Worm (Caenorhabditis elegans) whole organism, L1 larva: ENCODE data around the gene npp-15.

Experiments
- C04F5.9 ChIP-seq: sonication (generic microtip); optimal IDR thresholded peaks from 2 replicates; lab custom pipeline; 2016; ENCODE audit warnings: missing genetic modification characterization, missing compliant biosample characterization
- C16A3.4 ChIP-seq: fragments of 150-350 bp; optimal IDR thresholded peaks from 2 replicates; lab custom pipeline; 2014; ENCODE audit warnings: missing biosample characterization, missing genetic modification characterization
- F16B12.6 ChIP-seq: fragments of 150-350 bp; optimal IDR thresholded peaks from 2 replicates; lab custom pipeline; 2014; ENCODE audit warnings: missing biosample characterization, missing genetic modification characterization
- aha-1 ChIP-seq: fragments of 150-350 bp; optimal IDR thresholded peaks from 2 replicates; lab custom pipeline; 2014; ENCODE audit warnings: missing biosample characterization, missing genetic modification characterization
- alr-1 ChIP-seq: fragments of 200-800 bp; sonication (Bioruptor generic); optimal IDR thresholded peaks from 2 replicates; lab custom pipeline; 2018; ENCODE audit warnings: borderline replicate concordance, mild to moderate bottlenecking, missing genetic modification characterization, missing compliant biosample characterization
- ama-1 ChIP-seq: fragments of 150-350 bp; optimal IDR thresholded peaks from 2 replicates; lab custom pipeline; 2014
- blmp-1 ChIP-seq: fragments of 150-350 bp; optimal IDR thresholded peaks from 2 replicates; lab custom pipeline; 2014; ENCODE audit warnings: missing biosample characterization, missing genetic modification characterization
- ceh-63 ChIP-seq: fragments of 200-800 bp; sonication (Bioruptor generic); optimal IDR thresholded peaks from 2 replicates; lab custom pipeline; 2018; ENCODE audit warnings: mild to moderate bottlenecking, missing genetic modification characterization, missing compliant biosample characterization
- ceh-8 ChIP-seq: fragments of 200-800 bp; sonication (Bioruptor generic); optimal IDR thresholded peaks from 2 replicates; lab custom pipeline; 2018; ENCODE audit warnings: mild to moderate bottlenecking, missing genetic modification characterization, moderate library complexity, missing compliant biosample characterization
- ceh-82 ChIP-seq, 3 experiments: fragments of 150-350 bp in 1 of 3; sonication (generic microtip) in 2 of 3; optimal IDR thresholded peaks; 2 replicates each; lab custom pipeline; 2014 to 2017; ENCODE audit warnings: missing biosample characterization in 3 of 3, missing genetic modification characterization in 3 of 3
- dpl-1 ChIP-seq, 3 experiments: fragments of 150-350 bp in 2 of 3; sonication (generic microtip) in 1 of 3; optimal IDR thresholded peaks; 2 replicates each; lab custom pipeline; 2014 to 2017; ENCODE audit warnings: missing biosample characterization in 3 of 3, missing genetic modification characterization in 3 of 3, missing genetic modification reagents in 3 of 3
- efl-1 ChIP-seq, 4 experiments: fragments of 150-350 bp; optimal IDR thresholded peaks in 3 of 4; peaks in 1 of 4; 1 replicate in 1 of 4; 2 replicates in 3 of 4; lab custom pipeline; 2014; ENCODE audit warnings: missing biosample characterization in 2 of 4, missing genetic modification characterization in 2 of 4, missing genetic modification reagents in 2 of 4
- egl-27 ChIP-seq, 2 experiments: fragments of 150-350 bp in 1 of 2; sonication (generic microtip); optimal IDR thresholded peaks; 3 replicates each; lab custom pipeline; 2017 to 2018; ENCODE audit warnings: missing biosample characterization in 2 of 2, missing genetic modification characterization in 2 of 2, missing genetic modification reagents in 2 of 2
- elt-3 ChIP-seq, 6 experiments: fragments of 150-350 bp in 1 of 6; sonication (generic microtip); optimal IDR thresholded peaks; 2 replicates each; lab custom pipeline; 2017 to 2018; ENCODE audit warnings: missing biosample characterization in 6 of 6, missing genetic modification characterization in 6 of 6, inconsistent platforms in 1 of 6
- ets-5 ChIP-seq: fragments of 200-800 bp; sonication (Bioruptor generic); IDR thresholded peaks from 2 replicates; pipeline ENCODE4 v1.3.6; 2022; ENCODE audit warnings: missing genetic modification characterization, missing compliant biosample characterization
- fkh-10 ChIP-seq: sonication (generic microtip); optimal IDR thresholded peaks from 2 replicates; lab custom pipeline; 2017; ENCODE audit warnings: missing biosample characterization, missing genetic modification reagents, missing genetic modification characterization
- fkh-4 ChIP-seq: sonication (generic microtip); optimal IDR thresholded peaks from 2 replicates; lab custom pipeline; 2016; ENCODE audit warnings: missing compliant biosample characterization, missing genetic modification characterization, borderline replicate concordance
- fkh-8 ChIP-seq: sonication (generic microtip); optimal IDR thresholded peaks from 2 replicates; lab custom pipeline; 2016; ENCODE audit warnings: mild to moderate bottlenecking, missing genetic modification characterization, missing compliant biosample characterization
- grh-1 ChIP-seq: fragments of 200-800 bp; sonication (Bioruptor generic); IDR thresholded peaks from 2 replicates; pipeline ENCODE4 v1.3.6; 2022; ENCODE audit warnings: missing genetic modification reagents, missing genetic modification characterization, missing compliant biosample characterization
- hlh-17 ChIP-seq: fragments of 200-800 bp; sonication (Bioruptor generic); optimal IDR thresholded peaks from 2 replicates; lab custom pipeline; 2018; ENCODE audit warnings: missing genetic modification characterization, mild to moderate bottlenecking, missing compliant biosample characterization, moderate library complexity, borderline replicate concordance
- hlh-4 ChIP-seq: sonication (generic microtip); optimal IDR thresholded peaks from 2 replicates; lab custom pipeline; 2016; ENCODE audit warnings: mild to moderate bottlenecking, missing genetic modification characterization, missing compliant biosample characterization
- hpl-2 ChIP-seq: fragments of 150-350 bp; optimal IDR thresholded peaks from 2 replicates; lab custom pipeline; 2014; ENCODE audit warnings: missing biosample characterization, missing genetic modification reagents, missing genetic modification characterization
- irx-1 ChIP-seq: sonication (generic microtip); optimal IDR thresholded peaks from 2 replicates; lab custom pipeline; 2016; ENCODE audit warnings: missing genetic modification characterization, missing compliant biosample characterization
- jun-1 ChIP-seq: fragments of 150-350 bp; optimal IDR thresholded peaks from 2 replicates; lab custom pipeline; 2014; ENCODE audit warnings: missing biosample characterization, missing genetic modification reagents, missing genetic modification characterization
- lin-13 ChIP-seq: fragments of 150-350 bp; optimal IDR thresholded peaks from 2 replicates; lab custom pipeline; 2014; ENCODE audit warnings: missing biosample characterization, missing genetic modification reagents, missing genetic modification characterization
- lin-15B ChIP-seq: fragments of 150-350 bp; sonication (generic microtip); optimal IDR thresholded peaks from 3 replicates; lab custom pipeline; 2014; ENCODE audit warnings: missing biosample characterization, missing genetic modification characterization
- lsy-2 ChIP-seq, 2 experiments: fragments of 150-350 bp; optimal IDR thresholded peaks; 2 replicates each; lab custom pipeline; 2014; ENCODE audit warnings: missing biosample characterization in 2 of 2, missing genetic modification characterization in 2 of 2
- mab-9 ChIP-seq: fragments of 200-800 bp; sonication (Bioruptor generic); IDR thresholded peaks from 2 replicates; pipeline ENCODE4 v1.3.6; 2022; ENCODE audit warnings: missing genetic modification reagents, missing genetic modification characterization, missing compliant biosample characterization
- mdl-1 ChIP-seq, 2 experiments: fragments of 150-350 bp; optimal IDR thresholded peaks; 2 replicates each; lab custom pipeline; 2014 to 2017; ENCODE audit warnings: missing biosample characterization in 2 of 2, missing genetic modification characterization in 2 of 2, inconsistent platforms in 1 of 2
- mef-2 ChIP-seq: fragments of 150-350 bp; optimal IDR thresholded peaks from 2 replicates; lab custom pipeline; 2014; ENCODE audit warnings: missing biosample characterization, missing genetic modification characterization
- nhr-11 ChIP-seq: fragments of 150-350 bp; optimal IDR thresholded peaks from 2 replicates; lab custom pipeline; 2014; ENCODE audit warnings: missing biosample characterization, missing genetic modification characterization
- nhr-12 ChIP-seq: sonication (generic microtip); optimal IDR thresholded peaks from 2 replicates; lab custom pipeline; 2017; ENCODE audit warnings: missing biosample characterization, missing genetic modification characterization
- nhr-19 ChIP-seq: fragments of 200-800 bp; sonication (Bioruptor generic); conservative IDR thresholded peaks from 2 replicates; pipeline ENCODE4 v1.3.6; 2022; ENCODE audit warnings: missing genetic modification characterization, missing compliant biosample characterization
- nhr-237 ChIP-seq: fragments of 150-350 bp; optimal IDR thresholded peaks from 2 replicates; lab custom pipeline; 2014; ENCODE audit warnings: missing biosample characterization, missing genetic modification characterization
- nhr-71 ChIP-seq: sonication (generic microtip); optimal IDR thresholded peaks from 2 replicates; lab custom pipeline; 2016; ENCODE audit warnings: mild to moderate bottlenecking, missing genetic modification characterization, moderate library complexity, missing compliant biosample characterization
- nhr-76 ChIP-seq: sonication (generic microtip); optimal IDR thresholded peaks from 2 replicates; lab custom pipeline; 2017; ENCODE audit warnings: missing biosample characterization, missing genetic modification characterization
- nhr-84 ChIP-seq: sonication (generic microtip); optimal IDR thresholded peaks from 2 replicates; lab custom pipeline; 2017; ENCODE audit warnings: missing biosample characterization, missing genetic modification characterization
- nhr-85 ChIP-seq: sonication (generic microtip); peaks from one replicate; lab custom pipeline; 2016; ENCODE audit warnings: missing genetic modification characterization, inconsistent platforms, missing compliant biosample characterization
- pqm-1 ChIP-seq: sonication (generic microtip); optimal IDR thresholded peaks from 3 replicates; lab custom pipeline; 2017; ENCODE audit warnings: missing biosample characterization, missing genetic modification characterization
- rnt-1 ChIP-seq: sonication (generic microtip); optimal IDR thresholded peaks from 2 replicates; lab custom pipeline; 2016; ENCODE audit warnings: mild to moderate bottlenecking, missing genetic modification characterization, moderate library complexity, missing compliant biosample characterization
- snu-23 ChIP-seq: sonication (generic microtip); optimal IDR thresholded peaks from 2 replicates; lab custom pipeline; 2016; ENCODE audit warnings: missing genetic modification characterization, missing compliant biosample characterization
- sox-4 ChIP-seq: sonication (generic microtip); optimal IDR thresholded peaks from 2 replicates; lab custom pipeline; 2016; ENCODE audit warnings: missing genetic modification characterization, missing compliant biosample characterization
- sptf-1 ChIP-seq: fragments of 150-350 bp; optimal IDR thresholded peaks from 2 replicates; lab custom pipeline; 2014; ENCODE audit warnings: missing biosample characterization, missing genetic modification characterization
- swsn-7 ChIP-seq: sonication (generic microtip); optimal IDR thresholded peaks from 2 replicates; lab custom pipeline; 2016; ENCODE audit warnings: missing genetic modification characterization, missing compliant biosample characterization
- tbx-2 ChIP-seq: sonication (generic microtip); optimal IDR thresholded peaks from 2 replicates; lab custom pipeline; 2016; ENCODE audit warnings: missing genetic modification characterization, missing compliant biosample characterization
- tlp-1 ChIP-seq: fragments of 150-350 bp; optimal IDR thresholded peaks from 2 replicates; lab custom pipeline; 2014; ENCODE audit warnings: missing biosample characterization, missing genetic modification characterization
- unc-130 ChIP-seq: fragments of 150-350 bp; optimal IDR thresholded peaks from 2 replicates; lab custom pipeline; 2017; ENCODE audit warnings: missing biosample characterization, missing genetic modification characterization, inconsistent platforms
- unc-62 ChIP-seq: fragments of 150-350 bp; optimal IDR thresholded peaks from 2 replicates; lab custom pipeline; 2014; ENCODE audit warnings: missing biosample characterization, missing genetic modification reagents, missing genetic modification characterization
- unc-86 ChIP-seq: sonication (generic microtip); optimal IDR thresholded peaks from 2 replicates; lab custom pipeline; 2016; ENCODE audit warnings: missing genetic modification characterization, missing compliant biosample characterization
- unc-98 ChIP-seq: fragments of 200-800 bp; sonication (Bioruptor generic); IDR thresholded peaks from 2 replicates; pipeline ENCODE4 v1.3.6; 2022; ENCODE audit warnings: missing genetic modification characterization, missing compliant biosample characterization
- vab-15 ChIP-seq: sonication (generic microtip); optimal IDR thresholded peaks from 2 replicates; lab custom pipeline; 2017; ENCODE audit warnings: missing genotype, mild to moderate bottlenecking, missing genetic modification characterization, missing compliant biosample characterization
- xbp-1 ChIP-seq: sonication (generic microtip); optimal IDR thresholded peaks from 2 replicates; lab custom pipeline; 2016; ENCODE audit warnings: missing genetic modification characterization, missing compliant biosample characterization
- zag-1 ChIP-seq: fragments of 150-350 bp; optimal IDR thresholded peaks from 2 replicates; lab custom pipeline; 2014; ENCODE audit warnings: missing biosample characterization, missing genetic modification characterization
- ztf-4 ChIP-seq: fragments of 150-350 bp; optimal IDR thresholded peaks from 2 replicates; lab custom pipeline; 2014; ENCODE audit warnings: missing biosample characterization, missing genetic modification characterization

The npp-15 gene

DNA sequence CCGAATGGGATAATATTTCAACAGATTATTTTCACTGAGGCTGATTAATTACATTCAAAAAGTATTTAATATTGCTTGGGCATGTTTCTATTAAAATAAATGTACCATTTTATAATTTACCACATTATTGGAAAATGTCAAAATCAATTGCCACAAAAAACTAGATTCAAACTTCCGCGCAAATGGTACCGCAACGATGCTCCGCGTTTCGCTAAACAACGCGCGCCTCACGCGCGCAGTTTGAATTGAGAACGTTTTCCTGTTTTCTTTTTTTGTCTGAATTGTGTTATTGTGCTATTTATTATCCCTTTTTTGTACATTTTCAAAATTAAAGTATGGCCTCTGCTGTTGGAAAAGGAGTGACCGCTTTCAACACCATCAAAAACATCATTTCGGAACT lies 12.0 kb downstream of the npp-15 start, which contains the start of gene C29E4.12 (continued):
- TF ChIP-seq mdl-1 (tag; optimal IDR thresholded peaks at IDR 0.05; lab: Kevin White, UChicago) = peak in 1 of 2 experiments; percentile 66
- no peak for TF ChIP-seq ceh-8 (GFP tag; lab: Kevin White, UChicago)
- peak; percentile 47 to 79 (median 69) for TF ChIP-seq ceh-82 (tag; optimal IDR thresholded peaks at IDR 0.05; lab: Kevin White, UChicago)
- no peak for TF ChIP-seq unc-62 (GFP tag; lab: Kevin White, UChicago)
- peak; percentile 82 for TF ChIP-seq nhr-71 (tag; lab: Kevin White, UChicago)
- TF ChIP-seq grh-1 (GFP tag; lab: Robert Waterston, UW) = peak; percentile 69
- no peak for TF ChIP-seq hpl-2 (GFP tag; lab: Kevin White, UChicago)
- TF ChIP-seq unc-86 = peak; percentile 53
- TF ChIP-seq swsn-7 (tag; lab: Kevin White, UChicago) = peak; percentile 71
- TF ChIP-seq nhr-19 (GFP tag; lab: Robert Waterston, UW) = peak; percentile 79
- TF ChIP-seq egl-27 (tag; optimal IDR thresholded peaks at IDR 0.05; lab: Kevin White, UChicago) = no peak
- TF ChIP-seq elt-3 (tag; optimal IDR thresholded peaks at IDR 0.05; lab: Kevin White, UChicago) = peak in 2 of 6 experiments; percentile 4 to 64
- TF ChIP-seq lin-13 (GFP tag; lab: Kevin White, UChicago) = peak; percentile 70
- TF ChIP-seq nhr-11 (tag; lab: Kevin White, UChicago) = peak; percentile 59
- TF ChIP-seq hlh-4 (tag; lab: Kevin White, UChicago) = no peak
- TF ChIP-seq dpl-1 (GFP tag; optimal IDR thresholded peaks at IDR 0.05; lab: Kevin White, UChicago) = peak; percentile 96 to 98 (median 98)
- TF ChIP-seq tlp-1 (tag; lab: Kevin White, UChicago) = no peak
- TF ChIP-seq ets-5 (GFP tag; lab: Robert Waterston, UW) = no peak
- peak; percentile 82 to 98 for TF ChIP-seq efl-1 (optimal IDR thresholded peaks at IDR 0.05; lab: Kevin White, UChicago)
- TF ChIP-seq efl-1 (GFP tag; optimal IDR thresholded peaks at IDR 0.05 in 1 of 2; lab: Kevin White, UChicago) = peak; percentile 98 to 100
- no peak for TF ChIP-seq nhr-76 (tag; lab: Kevin White, UChicago)
- TF ChIP-seq xbp-1 (tag; lab: Kevin White, UChicago) = peak; percentile 78
- no peak for TF ChIP-seq ceh-63 (GFP tag; lab: Kevin White, UChicago)
- TF ChIP-seq mab-9 (GFP tag; lab: Robert Waterston, UW) = no peak
- TF ChIP-seq C16A3.4 (tag; lab: Kevin White, UChicago) = peak; percentile 82
- no peak for TF ChIP-seq nhr-84 (tag; lab: Kevin White, UChicago)
- TF ChIP-seq fkh-10 (GFP tag; lab: Kevin White, UChicago) = no peak
- peak; percentile 40 for TF ChIP-seq unc-130 (tag; lab: Kevin White, UChicago)
- no peak for TF ChIP-seq sptf-1 (tag; lab: Kevin White, UChicago)
- no peak for TF ChIP-seq nhr-12 (tag; lab: Kevin White, UChicago)
- peak; percentile 84 to 92 for TF ChIP-seq lsy-2 (tag; optimal IDR thresholded peaks at IDR 0.05; lab: Kevin White, UChicago)
- no peak for TF ChIP-seq alr-1 (tag; lab: Kevin White, UChicago)
- TF ChIP-seq nhr-237 (tag; lab: Kevin White, UChicago) = peak; percentile 62
- TF ChIP-seq unc-98 (GFP tag; lab: Robert Waterston, UW) = no peak
- TF ChIP-seq F16B12.6 (tag; lab: Kevin White, UChicago) = peak; percentile 62
- no peak for TF ChIP-seq aha-1 (tag; lab: Kevin White, UChicago)
- TF ChIP-seq zag-1 = no peak
- no peak for TF ChIP-seq vab-15 (tag; lab: Kevin White, UChicago)
- no peak for TF ChIP-seq ama-1 (lab: Kevin White, UChicago)
- TF ChIP-seq tbx-2 (tag; lab: Kevin White, UChicago) = peak; percentile 77
- TF ChIP-seq mef-2 = no peak
- peak; percentile 87 for TF ChIP-seq rnt-1 (tag; lab: Kevin White, UChicago)
- peak; percentile 91 for TF ChIP-seq lin-15B
- TF ChIP-seq nhr-85 (tag; lab: Kevin White, UChicago) = peak; percentile 86
- peak; percentile 83 for TF ChIP-seq snu-23 (GFP tag; lab: Kevin White, UChicago)
- no peak for TF ChIP-seq pqm-1 (tag; lab: Kevin White, UChicago)
- no peak for TF ChIP-seq sox-4
- TF ChIP-seq blmp-1 (tag; lab: Kevin White, UChicago) = peak; percentile 51
- TF ChIP-seq ztf-4 (tag; lab: Kevin White, UChicago) = no peak
- TF ChIP-seq C04F5.9 (tag; lab: Kevin White, UChicago) = peak; percentile 63
- no peak for TF ChIP-seq fkh-4 (tag; lab: Kevin White, UChicago)
- TF ChIP-seq hlh-17 = no peak
- TF ChIP-seq fkh-8 (tag; lab: Kevin White, UChicago) = peak; percentile 62
- peak; percentile 62 for TF ChIP-seq irx-1 (tag; lab: Kevin White, UChicago)
- TF ChIP-seq jun-1 (tag; lab: Kevin White, UChicago) = peak; percentile 69
